Worm (Caenorhabditis elegans) whole organism, L4/young adult: Measurements from ENCODE around the gene asp-17.

Experiments used
- dao-5 ChIP-seq: sonication (generic microtip); optimal IDR thresholded peaks from 2 replicates; lab custom pipeline; 2016; ENCODE audit warnings: missing genotype, missing genetic modification characterization, moderate library complexity, missing compliant biosample characterization
- him-1 ChIP-seq: sonication (generic microtip); optimal IDR thresholded peaks from 2 replicates; lab custom pipeline; 2016; ENCODE audit warnings: missing genotype, missing genetic modification reagents, missing genetic modification characterization, missing compliant biosample characterization

DNA sequence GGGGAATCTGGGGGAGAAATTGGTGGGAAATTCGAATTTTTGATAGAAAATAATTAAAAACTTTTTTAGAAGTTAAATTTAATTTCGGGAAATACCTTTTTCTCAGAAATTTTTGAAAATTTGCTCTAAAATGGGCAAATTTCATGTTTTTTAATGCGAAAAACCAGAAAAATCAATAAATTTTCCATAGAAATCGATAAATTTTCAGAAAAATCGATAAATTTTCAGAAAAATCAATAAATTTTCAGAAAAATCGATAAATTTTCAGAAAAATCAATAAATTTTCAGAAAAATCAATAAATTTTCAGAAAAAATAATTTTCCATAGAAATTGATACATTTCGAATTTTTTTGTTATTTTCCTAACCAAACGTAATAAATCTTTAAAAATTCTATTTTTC is 51.0 kb downstream of the asp-17 start:
- TF ChIP-seq dao-5 (no peak), him-1 (tag; lab: Kevin White, UChicago) (no peak)
